Worm (Caenorhabditis elegans) whole organism, mixed stage, embryonic: ENCODE measurements around the gene scl-25.

Experiments used
- ceh-43 ChIP-seq: fragments of 200-800 bp; sonication (Bioruptor generic); optimal IDR thresholded peaks from 2 replicates; lab custom pipeline; 2018; ENCODE audit warnings: mild to moderate bottlenecking, missing genetic modification characterization, moderate library complexity, missing compliant biosample characterization
- ces-1 ChIP-seq: fragments of 150-350 bp; optimal IDR thresholded peaks from 2 replicates; lab custom pipeline; 2014; ENCODE audit warnings: missing biosample characterization, missing genetic modification reagents, missing genetic modification characterization
- elt-3 ChIP-seq: fragments of 150-350 bp; optimal IDR thresholded peaks from 2 replicates; lab custom pipeline; 2014; ENCODE audit warnings: missing biosample characterization, missing genetic modification characterization
- lin-13 ChIP-seq: fragments of 150-350 bp; optimal IDR thresholded peaks from 2 replicates; lab custom pipeline; 2014; ENCODE audit warnings: missing biosample characterization, missing genetic modification characterization
- mab-5 ChIP-seq: fragments of 150-350 bp; optimal IDR thresholded peaks from 2 replicates; lab custom pipeline; 2014; ENCODE audit warnings: missing biosample characterization, missing genetic modification characterization
- nhr-237 ChIP-seq: fragments of 150-350 bp; optimal IDR thresholded peaks from 2 replicates; lab custom pipeline; 2014; ENCODE audit warnings: missing biosample characterization, missing genetic modification characterization
- nhr-28 ChIP-seq: fragments of 150-350 bp; optimal IDR thresholded peaks from 2 replicates; lab custom pipeline; 2014; ENCODE audit warnings: missing biosample characterization, missing genetic modification characterization
- snpc-4 ChIP-seq: fragments of 150-350 bp; optimal IDR thresholded peaks from 2 replicates; lab custom pipeline; 2014; ENCODE audit warnings: missing biosample characterization, missing genetic modification characterization
- unc-62 ChIP-seq: fragments of 150-350 bp; optimal IDR thresholded peaks from 2 replicates; lab custom pipeline; 2014; ENCODE audit warnings: missing biosample characterization, missing genetic modification reagents, missing genetic modification characterization

- TF ChIP-seq mab-5 (tag; lab: Kevin White, UChicago) (no peak), unc-62 (GFP tag; lab: Kevin White, UChicago) (no peak), ceh-43 (GFP tag; lab: Kevin White, UChicago) (no peak), snpc-4 (no peak), nhr-28 (tag; lab: Kevin White, UChicago) (no peak), elt-3 (tag; lab: Kevin White, UChicago) (no peak), lin-13 (tag; lab: Kevin White, UChicago) (no peak), nhr-237 (no peak), ces-1 (GFP tag; lab: Kevin White, UChicago) (no peak)
Observed at ce11 chrV:17215602-17216001, 9.9 kb upstream of the scl-25 start.
